Worm (Caenorhabditis elegans) whole organism, L1 larva: ENCODE results near the gene flp-34.

ENCODE experiments used
- jun-1 ChIP-seq: fragments of 150-350 bp; optimal IDR thresholded peaks from 2 replicates; lab custom pipeline; 2014; ENCODE audit warnings: missing biosample characterization, missing genetic modification reagents, missing genetic modification characterization
- lin-15B ChIP-seq: fragments of 150-350 bp; sonication (generic microtip); optimal IDR thresholded peaks from 3 replicates; lab custom pipeline; 2014; ENCODE audit warnings: missing biosample characterization, missing genetic modification characterization
- lin-35 ChIP-seq, 2 experiments: fragments of 150-350 bp; optimal IDR thresholded peaks; 2 replicates each; lab custom pipeline; 2014; ENCODE audit warnings: missing biosample characterization in 2 of 2, missing genetic modification characterization in 2 of 2, missing genetic modification reagents in 2 of 2
- mep-1 ChIP-seq: fragments of 150-350 bp; optimal IDR thresholded peaks from 2 replicates; lab custom pipeline; 2014; ENCODE audit warnings: missing biosample characterization, missing genetic modification characterization
- sox-4 ChIP-seq: sonication (generic microtip); optimal IDR thresholded peaks from 2 replicates; lab custom pipeline; 2016; ENCODE audit warnings: missing genetic modification characterization, missing compliant biosample characterization

DNA sequence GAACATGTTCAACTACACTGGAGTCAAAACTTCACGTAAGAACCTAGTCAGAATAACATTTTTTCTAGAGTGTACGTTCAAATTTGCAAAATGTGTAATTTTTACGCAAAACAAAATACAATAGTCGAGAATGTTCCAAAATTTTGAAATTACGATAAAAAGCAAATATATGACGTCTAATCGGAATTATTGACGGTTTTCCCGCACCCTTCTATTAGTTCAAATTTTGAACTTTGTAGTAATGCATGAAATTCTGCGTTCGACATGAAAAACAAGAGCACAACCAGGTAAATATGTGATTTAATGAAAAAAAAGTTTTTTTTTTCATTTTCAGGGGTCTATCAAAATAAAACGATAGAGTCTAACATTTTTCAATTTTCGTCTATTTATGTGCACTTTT lies 4.9 kb upstream of the flp-34 start:
- TF ChIP-seq lin-35 (GFP tag; optimal IDR thresholded peaks at IDR 0.05; lab: Kevin White, UChicago), result no peak
- no peak for TF ChIP-seq mep-1 (tag; lab: Kevin White, UChicago)
- TF ChIP-seq lin-15B (tag; lab: Kevin White, UChicago), result no peak
- no peak for TF ChIP-seq sox-4
- no peak for TF ChIP-seq jun-1
